Worm (Caenorhabditis elegans) whole organism, mixed stage, embryonic: ENCODE measurements around the gene F56D6.22.

ENCODE experiments used
- bed-3 ChIP-seq: fragments of 200-800 bp; sonication (Bioruptor generic); optimal IDR thresholded peaks from 3 replicates; lab custom pipeline; 2018; ENCODE audit warnings: mild to moderate bottlenecking, missing genetic modification characterization, moderate library complexity, missing compliant biosample characterization
- ceh-83 ChIP-seq: fragments of 200-800 bp; sonication (Bioruptor generic); optimal IDR thresholded peaks from 2 replicates; lab custom pipeline; 2018; ENCODE audit warnings: mild to moderate bottlenecking, missing genetic modification characterization, missing compliant biosample characterization
- ces-1 ChIP-seq: fragments of 150-350 bp; optimal IDR thresholded peaks from 2 replicates; lab custom pipeline; 2014; ENCODE audit warnings: missing biosample characterization, missing genetic modification reagents, missing genetic modification characterization
- lsy-2 ChIP-seq: fragments of 150-350 bp; optimal IDR thresholded peaks from 2 replicates; lab custom pipeline; 2014; ENCODE audit warnings: missing biosample characterization, missing genetic modification characterization
- nhr-12 ChIP-seq: fragments of 150-350 bp; optimal IDR thresholded peaks from 2 replicates; lab custom pipeline; 2014; ENCODE audit warnings: missing biosample characterization, missing genetic modification characterization
- nhr-76 ChIP-seq: sonication (generic microtip); optimal IDR thresholded peaks from 2 replicates; lab custom pipeline; 2017; ENCODE audit warnings: missing biosample characterization, missing genetic modification characterization
- unc-62 ChIP-seq: fragments of 150-350 bp; optimal IDR thresholded peaks from 2 replicates; lab custom pipeline; 2014; ENCODE audit warnings: missing biosample characterization, missing genetic modification reagents, missing genetic modification characterization

F56D6.22 gene

DNA sequence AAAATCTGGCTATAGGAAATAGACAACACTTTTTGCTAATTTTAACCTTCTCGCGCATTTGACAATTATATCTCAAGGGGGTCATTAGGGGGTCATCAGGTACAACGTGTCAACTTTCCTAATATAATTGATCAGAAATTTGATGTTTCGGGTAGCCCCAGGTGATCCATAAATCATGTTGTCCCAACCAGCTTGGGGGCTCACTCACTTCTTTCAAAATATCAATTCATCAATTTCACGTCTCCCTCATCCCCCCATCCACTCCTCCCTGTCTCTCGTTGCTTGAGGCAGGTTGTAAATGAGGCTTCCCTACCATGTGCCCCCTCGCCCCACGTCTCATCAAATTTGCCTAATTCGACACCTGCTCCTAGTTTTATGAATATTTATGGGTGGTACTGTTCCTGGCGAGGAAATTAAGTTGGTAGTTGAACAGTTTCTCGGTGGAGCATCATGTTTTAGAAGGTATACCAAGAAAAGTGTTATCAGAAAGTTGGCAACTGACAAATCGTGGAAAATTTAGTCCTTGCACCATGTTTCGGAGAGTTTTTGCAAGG lies 49.3 kb downstream of the F56D6.22 start:
- no peak for TF ChIP-seq nhr-76
- TF ChIP-seq unc-62 (GFP tag; lab: Kevin White, UChicago), result peak; percentile 76
- peak; percentile 35 for TF ChIP-seq ces-1 (GFP tag; lab: Kevin White, UChicago)
- no peak for TF ChIP-seq lsy-2 (tag; lab: Kevin White, UChicago)
- TF ChIP-seq ceh-83 (GFP tag; lab: Kevin White, UChicago), result no peak
- TF ChIP-seq nhr-12 (tag; lab: Kevin White, UChicago), result no peak
- no peak for TF ChIP-seq bed-3 (GFP tag; lab: Kevin White, UChicago)
- TF ChIP-seq, all 35 proteins: peak for 2
